Worm (Caenorhabditis elegans): Measurements from ENCODE around the gene F09E5.16.

F09E5.16 gene

DNA sequence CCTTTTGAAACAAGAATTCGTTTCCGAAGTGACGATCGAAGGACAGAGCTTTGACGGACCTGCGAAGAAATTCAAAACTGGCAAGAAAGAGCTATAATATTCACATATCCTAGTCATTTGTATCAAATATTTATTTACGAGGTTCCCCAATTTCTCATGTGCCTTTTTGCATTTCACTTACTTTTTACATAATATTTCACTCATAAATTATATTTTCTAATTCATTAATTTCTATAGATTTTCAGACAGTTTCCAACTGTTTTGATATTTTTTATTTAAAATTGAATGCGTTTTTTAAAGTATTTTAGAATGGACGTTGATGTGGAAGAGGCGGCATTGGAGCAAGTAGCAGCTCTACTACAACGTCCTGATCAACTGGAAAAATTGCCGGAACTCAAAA lies 6.3 kb downstream of the F09E5.16 start, which contains the start of gene sec-6:
TSS of gene sec-6 (plus strand) at position 301 of the 400 bp plus-strand sequence.
- TF ChIP-seq flt-1 (GFP tag; IDR thresholded peaks at IDR 0.05) = no peak
- no peak for TF ChIP-seq ama-1 (optimal IDR thresholded peaks at IDR 0.05)
- TF ChIP-seq ceh-13 (GFP tag; optimal IDR thresholded peaks at IDR 0.05) = no peak
- no peak for TF ChIP-seq ceh-36 (tag; optimal IDR thresholded peaks at IDR 0.05)
- no peak for TF ChIP-seq scrt-1 (GFP tag; IDR thresholded peaks at IDR 0.05)
- TF ChIP-seq hnd-1 (tag; optimal IDR thresholded peaks at IDR 0.05) = no peak
- no peak for TF ChIP-seq tbx-37 (GFP tag; conservative IDR thresholded peaks at IDR 0.05)
- no peak for TF ChIP-seq tbx-11 (GFP tag; IDR thresholded peaks at IDR 0.05)
- TF ChIP-seq ets-7 (tag; optimal IDR thresholded peaks at IDR 0.05) = no peak
- TF ChIP-seq B0310.2 (tag; optimal IDR thresholded peaks at IDR 0.05) = no peak
- TF ChIP-seq aly-1 (tag; optimal IDR thresholded peaks at IDR 0.05) = no peak
- no peak for TF ChIP-seq hmg-4 (GFP tag; optimal IDR thresholded peaks at IDR 0.05)
- TF ChIP-seq sea-1 (GFP tag; conservative IDR thresholded peaks at IDR 0.05) = no peak
- TF ChIP-seq pes-1 (GFP tag; IDR thresholded peaks at IDR 0.05) = no peak

- TF ChIP-seq tra-4 (tag; optimal IDR thresholded peaks at IDR 0.05) = no peak
- TF ChIP-seq flt-1 (GFP tag; IDR thresholded peaks at IDR 0.05) = 0 out of 2 replicates have a peak, but pooled peaks have one; percentile 11
- no peak for TF ChIP-seq hnd-1 (tag; optimal IDR thresholded peaks at IDR 0.05)
- TF ChIP-seq ets-7 (tag; optimal IDR thresholded peaks at IDR 0.05) = peak; percentile 23
- TF ChIP-seq tbx-37 (GFP tag; conservative IDR thresholded peaks at IDR 0.05) = peak; percentile 79
- TF ChIP-seq ama-1 (optimal IDR thresholded peaks at IDR 0.05) = no peak
- no peak for TF ChIP-seq B0310.2 (tag; optimal IDR thresholded peaks at IDR 0.05)
- 0 out of 2 replicates have a peak, but pooled peaks have one; percentile 42 for TF ChIP-seq tbx-11 (GFP tag; IDR thresholded peaks at IDR 0.05)
- peak; percentile 74 for TF ChIP-seq hmg-4 (GFP tag; optimal IDR thresholded peaks at IDR 0.05)
- TF ChIP-seq ceh-13 (GFP tag; optimal IDR thresholded peaks at IDR 0.05) = peak; percentile 21
- peak; percentile 74 for TF ChIP-seq pes-1 (GFP tag; IDR thresholded peaks at IDR 0.05)
- TF ChIP-seq aly-1 (tag; optimal IDR thresholded peaks at IDR 0.05) = no peak
- no peak for TF ChIP-seq ceh-36 (tag; optimal IDR thresholded peaks at IDR 0.05)
- TF ChIP-seq scrt-1 (GFP tag; IDR thresholded peaks at IDR 0.05) = no peak
- TF ChIP-seq sea-1 (GFP tag; conservative IDR thresholded peaks at IDR 0.05) = 0 out of 2 replicates have a peak, but pooled peaks have one; percentile 23
- TF ChIP-seq hmbx-1 (tag; optimal IDR thresholded peaks at IDR 0.05) = no peak
- peak; percentile 61 for TF ChIP-seq F13C5.2 (tag; optimal IDR thresholded peaks at IDR 0.05)
These were observed 7.3 kb downstream of the F09E5.16 start, which contains the start of the genes F09E5.11 and bmy-1 for ce11 chrII:5358137-5358745. TSS of gene F09E5.11 (minus strand) at chrII:5358187. TSS of gene bmy-1 (plus strand) at chrII:5358695.

ce11 chrII:5355384-5355783 lies 10.2 kb downstream of the F09E5.16 start, which contains the start of gene srg-69:
TSS of gene srg-69 (plus strand) at chrII:5355684.
- no peak for TF ChIP-seq F13C5.2 (tag; optimal IDR thresholded peaks at IDR 0.05)
- no peak for TF ChIP-seq tbx-11 (GFP tag; IDR thresholded peaks at IDR 0.05)
- no peak for TF ChIP-seq hmg-4 (GFP tag; optimal IDR thresholded peaks at IDR 0.05)
- TF ChIP-seq ceh-36 (tag; optimal IDR thresholded peaks at IDR 0.05) = no peak
- no peak for TF ChIP-seq tbx-37 (GFP tag; conservative IDR thresholded peaks at IDR 0.05)
- no peak for TF ChIP-seq hnd-1 (tag; optimal IDR thresholded peaks at IDR 0.05)
- no peak for TF ChIP-seq pes-1 (GFP tag; IDR thresholded peaks at IDR 0.05)
- TF ChIP-seq B0310.2 (tag; optimal IDR thresholded peaks at IDR 0.05) = no peak
- TF ChIP-seq tra-4 (tag; optimal IDR thresholded peaks at IDR 0.05) = no peak
- TF ChIP-seq ceh-13 (GFP tag; optimal IDR thresholded peaks at IDR 0.05) = no peak
- no peak for TF ChIP-seq aly-1 (tag; optimal IDR thresholded peaks at IDR 0.05)

DNA sequence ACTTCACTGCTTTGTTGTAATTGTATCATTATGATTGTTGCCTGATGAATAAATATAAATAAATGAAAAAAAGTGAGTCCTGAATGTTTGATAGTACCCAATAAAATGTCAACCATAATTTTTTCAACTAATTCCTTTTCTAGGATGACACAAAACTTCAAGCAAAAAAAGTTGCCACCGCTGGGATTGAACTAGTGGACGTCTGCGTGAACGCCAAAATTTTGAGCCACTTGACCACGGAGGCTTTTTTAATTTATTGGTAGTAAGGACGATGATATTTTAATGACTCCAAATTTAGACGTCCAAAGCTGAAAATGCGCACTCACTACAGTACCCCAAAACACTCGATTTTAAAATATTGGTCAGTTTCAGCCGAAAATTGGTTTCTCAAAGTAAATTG lies 11.9 kb downstream of the F09E5.16 start:
- TF ChIP-seq ama-1 (optimal IDR thresholded peaks at IDR 0.05) (no peak), pes-1 (GFP tag; IDR thresholded peaks at IDR 0.05) (peak; percentile 46; the same call in 1 of the 2 replicates)

DNA sequence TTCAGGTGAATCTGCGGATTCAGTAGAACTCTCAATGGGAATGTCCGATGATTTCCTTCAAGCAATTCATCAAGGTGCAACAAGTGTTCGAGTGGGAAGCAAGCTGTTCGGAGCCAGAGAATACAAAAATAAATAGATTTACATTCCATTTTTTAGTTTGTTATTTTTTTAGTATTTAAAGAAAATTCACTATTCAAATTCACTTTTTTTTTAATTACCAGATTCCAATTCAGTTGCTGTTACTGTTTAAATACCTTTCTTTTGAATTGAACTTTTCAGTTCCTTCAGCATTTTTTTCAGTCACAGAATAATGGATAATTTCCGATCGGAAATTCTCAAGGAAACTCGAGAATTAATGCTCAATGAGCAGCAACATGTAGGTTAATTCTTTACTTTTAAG lies 13.7 kb downstream of the F09E5.16 start, which contains the start of gene F09E5.7:
TSS of gene F09E5.7 (plus strand) at position 301 of the 400 bp plus-strand sequence.
- no peak for TF ChIP-seq ceh-13 (GFP tag; optimal IDR thresholded peaks at IDR 0.05)
- TF ChIP-seq ama-1 (optimal IDR thresholded peaks at IDR 0.05) = no peak
- TF ChIP-seq tra-4 (tag; optimal IDR thresholded peaks at IDR 0.05) = no peak
- no peak for TF ChIP-seq aly-1 (tag; optimal IDR thresholded peaks at IDR 0.05)
- no peak for TF ChIP-seq pes-1 (GFP tag; IDR thresholded peaks at IDR 0.05)
- no peak for TF ChIP-seq hmg-4 (GFP tag; optimal IDR thresholded peaks at IDR 0.05)
- TF ChIP-seq hmbx-1 (tag; optimal IDR thresholded peaks at IDR 0.05) = no peak
- no peak for TF ChIP-seq ceh-36 (tag; optimal IDR thresholded peaks at IDR 0.05)
- TF ChIP-seq flt-1 (GFP tag; IDR thresholded peaks at IDR 0.05) = no peak

- TF ChIP-seq pes-1 (GFP tag; IDR thresholded peaks at IDR 0.05) (peak; percentile 81), scrt-1 (GFP tag; IDR thresholded peaks at IDR 0.05) (0 out of 2 replicates have a peak, but pooled peaks have one; percentile 35), tbx-11 (GFP tag; IDR thresholded peaks at IDR 0.05) (peak; percentile 76)
These were observed 15.2 kb downstream of the F09E5.16 start, which contains the start of gene F09E5.8 for ce11 chrII:5350357-5350756. TSS of gene F09E5.8 (plus strand) at chrII:5350669.

- TF ChIP-seq tbx-11 (GFP tag; IDR thresholded peaks at IDR 0.05) (peak; percentile 78; the same call in 1 of the 2 replicates), tbx-37 (GFP tag; conservative IDR thresholded peaks at IDR 0.05) (0 out of 2 replicates have a peak, but pooled peaks have one; percentile 35), pes-1 (GFP tag; IDR thresholded peaks at IDR 0.05) (peak; percentile 79; the same call in 1 of the 2 replicates), sea-1 (GFP tag; conservative IDR thresholded peaks at IDR 0.05) (peak; percentile 87), scrt-1 (GFP tag; IDR thresholded peaks at IDR 0.05) (peak; percentile 66; the same call in 1 of the 2 replicates), flt-1 (GFP tag; IDR thresholded peaks at IDR 0.05) (0 out of 2 replicates have a peak, but pooled peaks have one; percentile 32)
These were observed 19.2 kb downstream of the F09E5.16 start for ce11 chrII:5346350-5346749.

ce11 chrII:5344775-5345174 lies 20.8 kb downstream of the F09E5.16 start, which contains the start of gene F09E5.14:
TSS of gene F09E5.14 (minus strand) at chrII:5344875.
- TF ChIP-seq ceh-36 (tag; optimal IDR thresholded peaks at IDR 0.05) = no peak
- TF ChIP-seq F13C5.2 (tag; optimal IDR thresholded peaks at IDR 0.05) = no peak
- TF ChIP-seq ets-7 (tag; optimal IDR thresholded peaks at IDR 0.05) = no peak
- TF ChIP-seq B0310.2 (tag; optimal IDR thresholded peaks at IDR 0.05) = no peak
- no peak for TF ChIP-seq hmg-4 (GFP tag; optimal IDR thresholded peaks at IDR 0.05)
- TF ChIP-seq aly-1 (tag; optimal IDR thresholded peaks at IDR 0.05) = no peak
- no peak for TF ChIP-seq hmbx-1 (tag; optimal IDR thresholded peaks at IDR 0.05)
- no peak for TF ChIP-seq ceh-13 (GFP tag; optimal IDR thresholded peaks at IDR 0.05)

Measured in whole organism, early embryonic.